Worm (Caenorhabditis elegans) whole organism, L1 larva: Measurements from ENCODE around the gene R07G3.7.

Experiments used
- C16A3.4 ChIP-seq: fragments of 150-350 bp; optimal IDR thresholded peaks from 2 replicates; lab custom pipeline; 2014; ENCODE audit warnings: missing biosample characterization, missing genetic modification characterization
- F16B12.6 ChIP-seq: fragments of 150-350 bp; optimal IDR thresholded peaks from 2 replicates; lab custom pipeline; 2014; ENCODE audit warnings: missing biosample characterization, missing genetic modification characterization
- alr-1 ChIP-seq: fragments of 200-800 bp; sonication (Bioruptor generic); optimal IDR thresholded peaks from 2 replicates; lab custom pipeline; 2018; ENCODE audit warnings: borderline replicate concordance, mild to moderate bottlenecking, missing genetic modification characterization, missing compliant biosample characterization
- blmp-1 ChIP-seq: fragments of 150-350 bp; optimal IDR thresholded peaks from 2 replicates; lab custom pipeline; 2014; ENCODE audit warnings: missing biosample characterization, missing genetic modification characterization
- ceh-63 ChIP-seq: fragments of 200-800 bp; sonication (Bioruptor generic); optimal IDR thresholded peaks from 2 replicates; lab custom pipeline; 2018; ENCODE audit warnings: mild to moderate bottlenecking, missing genetic modification characterization, missing compliant biosample characterization
- ceh-8 ChIP-seq: fragments of 200-800 bp; sonication (Bioruptor generic); optimal IDR thresholded peaks from 2 replicates; lab custom pipeline; 2018; ENCODE audit warnings: mild to moderate bottlenecking, missing genetic modification characterization, moderate library complexity, missing compliant biosample characterization
- ceh-82 ChIP-seq, 3 experiments: fragments of 150-350 bp in 1 of 3; sonication (generic microtip) in 2 of 3; optimal IDR thresholded peaks; 2 replicates each; lab custom pipeline; 2014 to 2017; ENCODE audit warnings: missing biosample characterization in 3 of 3, missing genetic modification characterization in 3 of 3
- ceh-88 ChIP-seq: fragments of 200-800 bp; sonication (Bioruptor generic); IDR thresholded peaks from 2 replicates; pipeline ENCODE4 v1.3.6; 2022; ENCODE audit warnings: missing genetic modification characterization, missing compliant biosample characterization
- ces-1 ChIP-seq: fragments of 150-350 bp; optimal IDR thresholded peaks from 2 replicates; lab custom pipeline; 2014; ENCODE audit warnings: missing biosample characterization, missing genetic modification reagents, missing genetic modification characterization
- dpl-1 ChIP-seq, 3 experiments: fragments of 150-350 bp in 2 of 3; sonication (generic microtip) in 1 of 3; optimal IDR thresholded peaks; 2 replicates each; lab custom pipeline; 2014 to 2017; ENCODE audit warnings: missing biosample characterization in 3 of 3, missing genetic modification characterization in 3 of 3, missing genetic modification reagents in 3 of 3
- efl-1 ChIP-seq, 4 experiments: fragments of 150-350 bp; optimal IDR thresholded peaks in 3 of 4; peaks in 1 of 4; 1 replicate in 1 of 4; 2 replicates in 3 of 4; lab custom pipeline; 2014; ENCODE audit warnings: missing biosample characterization in 2 of 4, missing genetic modification characterization in 2 of 4, missing genetic modification reagents in 2 of 4
- efl-3 ChIP-seq: fragments of 200-800 bp; sonication (Bioruptor generic); optimal IDR thresholded peaks from 2 replicates; lab custom pipeline; 2018; ENCODE audit warnings: mild to moderate bottlenecking, missing genetic modification characterization, missing compliant biosample characterization
- elt-3 ChIP-seq, 6 experiments: fragments of 150-350 bp in 1 of 6; sonication (generic microtip); optimal IDR thresholded peaks; 2 replicates each; lab custom pipeline; 2017 to 2018; ENCODE audit warnings: missing biosample characterization in 6 of 6, missing genetic modification characterization in 6 of 6, inconsistent platforms in 1 of 6
- fos-1 ChIP-seq: fragments of 150-350 bp; optimal IDR thresholded peaks from 2 replicates; lab custom pipeline; 2014; ENCODE audit warnings: missing biosample characterization, missing genetic modification characterization
- grh-1 ChIP-seq: fragments of 200-800 bp; sonication (Bioruptor generic); IDR thresholded peaks from 2 replicates; pipeline ENCODE4 v1.3.6; 2022; ENCODE audit warnings: missing genetic modification reagents, missing genetic modification characterization, missing compliant biosample characterization
- hpl-2 ChIP-seq: fragments of 150-350 bp; optimal IDR thresholded peaks from 2 replicates; lab custom pipeline; 2014; ENCODE audit warnings: missing biosample characterization, missing genetic modification reagents, missing genetic modification characterization
- lin-13 ChIP-seq: fragments of 150-350 bp; optimal IDR thresholded peaks from 2 replicates; lab custom pipeline; 2014; ENCODE audit warnings: missing biosample characterization, missing genetic modification reagents, missing genetic modification characterization
- lin-14 ChIP-seq: fragments of 200-800 bp; sonication (Bioruptor generic); optimal IDR thresholded peaks from 2 replicates; lab custom pipeline; 2018; ENCODE audit warnings: mild to moderate bottlenecking, missing genetic modification characterization, moderate library complexity, missing compliant biosample characterization
- lin-15B ChIP-seq: fragments of 150-350 bp; sonication (generic microtip); optimal IDR thresholded peaks from 3 replicates; lab custom pipeline; 2014; ENCODE audit warnings: missing biosample characterization, missing genetic modification characterization
- lin-35 ChIP-seq, 2 experiments: fragments of 150-350 bp; optimal IDR thresholded peaks; 2 replicates each; lab custom pipeline; 2014; ENCODE audit warnings: missing biosample characterization in 2 of 2, missing genetic modification characterization in 2 of 2, missing genetic modification reagents in 2 of 2
- lin-39 ChIP-seq: fragments of 150-350 bp; optimal IDR thresholded peaks from 2 replicates; lab custom pipeline; 2014; ENCODE audit warnings: missing biosample characterization, missing genetic modification reagents, missing genetic modification characterization
- lsy-2 ChIP-seq, 2 experiments: fragments of 150-350 bp; optimal IDR thresholded peaks; 2 replicates each; lab custom pipeline; 2014; ENCODE audit warnings: missing biosample characterization in 2 of 2, missing genetic modification characterization in 2 of 2
- mdl-1 ChIP-seq, 2 experiments: fragments of 150-350 bp; optimal IDR thresholded peaks; 2 replicates each; lab custom pipeline; 2014 to 2017; ENCODE audit warnings: missing biosample characterization in 2 of 2, missing genetic modification characterization in 2 of 2, inconsistent platforms in 1 of 2
- mef-2 ChIP-seq: fragments of 150-350 bp; optimal IDR thresholded peaks from 2 replicates; lab custom pipeline; 2014; ENCODE audit warnings: missing biosample characterization, missing genetic modification characterization
- mep-1 ChIP-seq: fragments of 150-350 bp; optimal IDR thresholded peaks from 2 replicates; lab custom pipeline; 2014; ENCODE audit warnings: missing biosample characterization, missing genetic modification characterization
- nhr-11 ChIP-seq: fragments of 150-350 bp; optimal IDR thresholded peaks from 2 replicates; lab custom pipeline; 2014; ENCODE audit warnings: missing biosample characterization, missing genetic modification characterization
- nhr-19 ChIP-seq: fragments of 200-800 bp; sonication (Bioruptor generic); conservative IDR thresholded peaks from 2 replicates; pipeline ENCODE4 v1.3.6; 2022; ENCODE audit warnings: missing genetic modification characterization, missing compliant biosample characterization
- nhr-20 ChIP-seq: sonication (generic microtip); optimal IDR thresholded peaks from 2 replicates; lab custom pipeline; 2016; ENCODE audit warnings: mild to moderate bottlenecking, missing genetic modification characterization, missing compliant biosample characterization
- nhr-237 ChIP-seq: fragments of 150-350 bp; optimal IDR thresholded peaks from 2 replicates; lab custom pipeline; 2014; ENCODE audit warnings: missing biosample characterization, missing genetic modification characterization
- nhr-28 ChIP-seq: fragments of 150-350 bp; optimal IDR thresholded peaks from 2 replicates; lab custom pipeline; 2014; ENCODE audit warnings: missing biosample characterization, missing genetic modification characterization
- nhr-47 ChIP-seq: sonication (generic microtip); optimal IDR thresholded peaks from 2 replicates; lab custom pipeline; 2016; ENCODE audit warnings: mild to moderate bottlenecking, missing genetic modification characterization, moderate library complexity, missing compliant biosample characterization
- nhr-71 ChIP-seq: sonication (generic microtip); optimal IDR thresholded peaks from 2 replicates; lab custom pipeline; 2016; ENCODE audit warnings: mild to moderate bottlenecking, missing genetic modification characterization, moderate library complexity, missing compliant biosample characterization
- nhr-76 ChIP-seq: sonication (generic microtip); optimal IDR thresholded peaks from 2 replicates; lab custom pipeline; 2017; ENCODE audit warnings: missing biosample characterization, missing genetic modification characterization
- nhr-85 ChIP-seq: sonication (generic microtip); peaks from one replicate; lab custom pipeline; 2016; ENCODE audit warnings: missing genetic modification characterization, inconsistent platforms, missing compliant biosample characterization
- nhr-90 ChIP-seq: sonication (generic microtip); optimal IDR thresholded peaks from 2 replicates; lab custom pipeline; 2016; ENCODE audit warnings: mild to moderate bottlenecking, missing genetic modification characterization, missing compliant biosample characterization; ENCODE audit not compliant: poor library complexity
- pag-3 ChIP-seq: sonication (generic microtip); optimal IDR thresholded peaks from 2 replicates; lab custom pipeline; 2017; ENCODE audit warnings: missing genetic modification characterization, mild to moderate bottlenecking, missing compliant biosample characterization, antibody characterized with exemption, borderline replicate concordance; ENCODE audit not compliant: insufficient read depth
- pqm-1 ChIP-seq: sonication (generic microtip); optimal IDR thresholded peaks from 3 replicates; lab custom pipeline; 2017; ENCODE audit warnings: missing biosample characterization, missing genetic modification characterization
- snu-23 ChIP-seq: sonication (generic microtip); optimal IDR thresholded peaks from 2 replicates; lab custom pipeline; 2016; ENCODE audit warnings: missing genetic modification characterization, missing compliant biosample characterization
- sox-4 ChIP-seq: sonication (generic microtip); optimal IDR thresholded peaks from 2 replicates; lab custom pipeline; 2016; ENCODE audit warnings: missing genetic modification characterization, missing compliant biosample characterization
- swsn-7 ChIP-seq: sonication (generic microtip); optimal IDR thresholded peaks from 2 replicates; lab custom pipeline; 2016; ENCODE audit warnings: missing genetic modification characterization, missing compliant biosample characterization
- tbx-2 ChIP-seq: sonication (generic microtip); optimal IDR thresholded peaks from 2 replicates; lab custom pipeline; 2016; ENCODE audit warnings: missing genetic modification characterization, missing compliant biosample characterization
- unc-130 ChIP-seq: fragments of 150-350 bp; optimal IDR thresholded peaks from 2 replicates; lab custom pipeline; 2017; ENCODE audit warnings: missing biosample characterization, missing genetic modification characterization, inconsistent platforms
- unc-62 ChIP-seq: fragments of 150-350 bp; optimal IDR thresholded peaks from 2 replicates; lab custom pipeline; 2014; ENCODE audit warnings: missing biosample characterization, missing genetic modification reagents, missing genetic modification characterization
- unc-98 ChIP-seq: fragments of 200-800 bp; sonication (Bioruptor generic); IDR thresholded peaks from 2 replicates; pipeline ENCODE4 v1.3.6; 2022; ENCODE audit warnings: missing genetic modification characterization, missing compliant biosample characterization
- xbp-1 ChIP-seq: sonication (generic microtip); optimal IDR thresholded peaks from 2 replicates; lab custom pipeline; 2016; ENCODE audit warnings: missing genetic modification characterization, missing compliant biosample characterization
- zag-1 ChIP-seq: fragments of 150-350 bp; optimal IDR thresholded peaks from 2 replicates; lab custom pipeline; 2014; ENCODE audit warnings: missing biosample characterization, missing genetic modification characterization
- ztf-4 ChIP-seq: fragments of 150-350 bp; optimal IDR thresholded peaks from 2 replicates; lab custom pipeline; 2014; ENCODE audit warnings: missing biosample characterization, missing genetic modification characterization

The R07G3.7 gene

ce11 chrII:7631171-7631570, 17.6 kb upstream of the R07G3.7 start (continued):
- TF ChIP-seq unc-130 (tag; lab: Kevin White, UChicago) (peak; percentile 58), pqm-1 (tag; lab: Kevin White, UChicago) (no peak), alr-1 (tag; lab: Kevin White, UChicago) (no peak), nhr-76 (tag; lab: Kevin White, UChicago) (no peak), xbp-1 (tag; lab: Kevin White, UChicago) (no peak), efl-3 (GFP tag; lab: Kevin White, UChicago) (no peak), nhr-71 (tag; lab: Kevin White, UChicago) (peak; percentile 49), ceh-82 (tag; optimal IDR thresholded peaks at IDR 0.05; lab: Kevin White, UChicago) (no peak), ztf-4 (tag; lab: Kevin White, UChicago) (peak; percentile 34)

- TF ChIP-seq lin-15B (tag; lab: Kevin White, UChicago) (no peak), F16B12.6 (tag; lab: Kevin White, UChicago) (no peak), hpl-2 (GFP tag; lab: Kevin White, UChicago) (no peak), nhr-11 (no peak), efl-1 (optimal IDR thresholded peaks at IDR 0.05; lab: Kevin White, UChicago) (no peak), efl-1 (GFP tag; optimal IDR thresholded peaks at IDR 0.05 in 1 of 2; lab: Kevin White, UChicago) (no peak), unc-98 (no peak), ces-1 (GFP tag; lab: Kevin White, UChicago) (no peak), nhr-28 (no peak), sox-4 (tag; lab: Kevin White, UChicago) (no peak)
- TF ChIP-seq, all 84 proteins: peak for 0
Observed at ce11 chrII:7630052-7630451, 16.5 kb upstream of the R07G3.7 start.

ce11 chrII:7628640-7629039, 15.1 kb upstream of the R07G3.7 start:
- TF ChIP-seq C16A3.4 (tag; lab: Kevin White, UChicago), result no peak
- TF ChIP-seq lin-13 (GFP tag; lab: Kevin White, UChicago), result no peak
- TF ChIP-seq elt-3 (tag; optimal IDR thresholded peaks at IDR 0.05; lab: Kevin White, UChicago), result peak in 4 of 6 experiments; percentile 36 to 80 (median 54)
- peak; percentile 62 for TF ChIP-seq lin-14 (GFP tag; lab: Kevin White, UChicago)
- no peak for TF ChIP-seq nhr-28
- TF ChIP-seq mdl-1 (tag; optimal IDR thresholded peaks at IDR 0.05; lab: Kevin White, UChicago), result peak in 1 of 2 experiments; percentile 6
- peak; percentile 62; the same call in 1 of the 2 replicates for TF ChIP-seq grh-1
- TF ChIP-seq nhr-85 (tag; lab: Kevin White, UChicago), result peak; percentile 78
- TF ChIP-seq zag-1 (tag; lab: Kevin White, UChicago), result no peak
- TF ChIP-seq ceh-88, result no peak
- no peak for TF ChIP-seq swsn-7 (tag; lab: Kevin White, UChicago)
- TF ChIP-seq ceh-63 (GFP tag; lab: Kevin White, UChicago), result no peak
- TF ChIP-seq ceh-8 (GFP tag; lab: Kevin White, UChicago), result no peak
- no peak for TF ChIP-seq pqm-1 (tag; lab: Kevin White, UChicago)
- TF ChIP-seq hpl-2 (GFP tag; lab: Kevin White, UChicago), result no peak
- TF ChIP-seq unc-130 (tag; lab: Kevin White, UChicago), result peak; percentile 65
- peak; percentile 46 for TF ChIP-seq snu-23 (GFP tag; lab: Kevin White, UChicago)
- no peak for TF ChIP-seq pag-3 (tag; lab: Kevin White, UChicago)
- peak; percentile 63 for TF ChIP-seq tbx-2 (tag; lab: Kevin White, UChicago)
- no peak for TF ChIP-seq nhr-237 (tag; lab: Kevin White, UChicago)
- TF ChIP-seq mep-1, result no peak
- TF ChIP-seq nhr-20 (tag; lab: Kevin White, UChicago), result peak; percentile 55
- peak; percentile 70 for TF ChIP-seq nhr-90 (tag; lab: Kevin White, UChicago)
- TF ChIP-seq nhr-19 (GFP tag; lab: Robert Waterston, UW), result peak; percentile 52
- no peak for TF ChIP-seq nhr-11
- peak; percentile 71 for TF ChIP-seq blmp-1 (tag; lab: Kevin White, UChicago)
- TF ChIP-seq nhr-47 (tag; lab: Kevin White, UChicago), result peak; percentile 19
- no peak for TF ChIP-seq fos-1 (tag; lab: Kevin White, UChicago)
- TF ChIP-seq mef-2 (tag; lab: Kevin White, UChicago), result no peak
- TF ChIP-seq lin-39, result no peak
- TF ChIP-seq unc-62 (GFP tag; lab: Kevin White, UChicago), result no peak
- TF ChIP-seq nhr-71 (tag; lab: Kevin White, UChicago), result peak; percentile 63
- TF ChIP-seq dpl-1 (GFP tag; optimal IDR thresholded peaks at IDR 0.05; lab: Kevin White, UChicago), result peak in 1 of 3 experiments; percentile 1
- peak in 1 of 2 experiments; percentile 16 for TF ChIP-seq lsy-2 (tag; optimal IDR thresholded peaks at IDR 0.05; lab: Kevin White, UChicago)
- peak in 1 of 2 experiments; percentile 57 for TF ChIP-seq lin-35 (GFP tag; optimal IDR thresholded peaks at IDR 0.05; lab: Kevin White, UChicago)
- no peak for TF ChIP-seq alr-1 (tag; lab: Kevin White, UChicago)
- TF ChIP-seq efl-1 (optimal IDR thresholded peaks at IDR 0.05; lab: Kevin White, UChicago), result no peak
- TF ChIP-seq efl-1 (GFP tag; optimal IDR thresholded peaks at IDR 0.05 in 1 of 2; lab: Kevin White, UChicago), result peak in 1 of 2 experiments; percentile 31
- TF ChIP-seq ztf-4 (tag; lab: Kevin White, UChicago), result no peak
